Worm (Caenorhabditis elegans) whole organism, young adult: ENCODE measurements around the gene alh-7.

ENCODE experiments used
- B0035.1 ChIP-seq: sonication (generic microtip); optimal IDR thresholded peaks from 2 replicates; lab custom pipeline; 2016; ENCODE audit warnings: missing genetic modification characterization, mild to moderate bottlenecking, missing compliant biosample characterization, missing genotype, missing genetic modification reagents
- C06A6.2 ChIP-seq: fragments of 200-800 bp; sonication (Bioruptor generic); conservative IDR thresholded peaks from 2 replicates; pipeline ENCODE4 v1.3.6; 2022; ENCODE audit warnings: missing genetic modification characterization, missing compliant biosample characterization
- F10E7.11 ChIP-seq: sonication (generic microtip); optimal IDR thresholded peaks from 2 replicates; lab custom pipeline; 2017; ENCODE audit warnings: mild to moderate bottlenecking, missing genetic modification characterization, moderate library complexity, missing compliant biosample characterization
- F23B12.7 ChIP-seq: sonication (generic microtip); optimal IDR thresholded peaks from 2 replicates; lab custom pipeline; 2017; ENCODE audit warnings: missing genetic modification characterization, mild to moderate bottlenecking, missing compliant biosample characterization, antibody characterized with exemption, moderate library complexity; ENCODE audit not compliant: insufficient read depth
- F55B11.4 ChIP-seq: sonication (generic microtip); optimal IDR thresholded peaks from 2 replicates; lab custom pipeline; 2016; ENCODE audit warnings: missing compliant biosample characterization, missing genetic modification characterization, borderline replicate concordance; ENCODE audit not compliant: insufficient read depth
- F57A8.1 ChIP-seq: fragments of 200-800 bp; sonication (Bioruptor generic); optimal IDR thresholded peaks from 2 replicates; lab custom pipeline; 2018; ENCODE audit warnings: mild to moderate bottlenecking, missing genetic modification characterization, moderate library complexity, missing compliant biosample characterization
- K11D2.4 ChIP-seq: fragments of 200-800 bp; sonication (Bioruptor generic); IDR thresholded peaks from 2 replicates; pipeline ENCODE4 v1.3.6; 2022; ENCODE audit warnings: missing genetic modification reagents, missing genetic modification characterization, missing compliant biosample characterization
- Y53F4B.3 ChIP-seq: fragments of 200-800 bp; sonication (Bioruptor generic); IDR thresholded peaks from 2 replicates; pipeline ENCODE4 v1.3.6; 2022; ENCODE audit warnings: missing genetic modification reagents, missing genetic modification characterization, missing compliant biosample characterization
- Y56A3A.18 ChIP-seq: fragments of 200-800 bp; sonication (Bioruptor generic); IDR thresholded peaks from 2 replicates; pipeline ENCODE4 v1.3.6; 2022; ENCODE audit warnings: missing genetic modification reagents, missing genetic modification characterization, missing compliant biosample characterization
- Y67H2A.10 ChIP-seq: fragments of 200-800 bp; sonication (Bioruptor generic); conservative IDR thresholded peaks from 2 replicates; pipeline ENCODE4 v1.3.6; 2022; ENCODE audit warnings: missing genetic modification reagents, missing genetic modification characterization, missing compliant biosample characterization
- ZK185.1 ChIP-seq: sonication (generic microtip); optimal IDR thresholded peaks from 2 replicates; lab custom pipeline; 2016; ENCODE audit warnings: mild to moderate bottlenecking, missing genetic modification characterization, missing compliant biosample characterization; ENCODE audit not compliant: poor library complexity, severe bottlenecking
- akir-1 ChIP-seq: fragments of 200-800 bp; sonication (Bioruptor generic); optimal IDR thresholded peaks from 2 replicates; lab custom pipeline; 2018; ENCODE audit warnings: mild to moderate bottlenecking, missing genetic modification characterization, moderate library complexity, missing compliant biosample characterization
- aptf-3 ChIP-seq: fragments of 200-800 bp; sonication (Bioruptor generic); IDR thresholded peaks from 2 replicates; pipeline ENCODE4 v1.3.6; 2022; ENCODE audit warnings: missing genetic modification characterization, missing compliant biosample characterization
- atf-7 ChIP-seq: sonication (generic microtip); optimal IDR thresholded peaks from 2 replicates; lab custom pipeline; 2017; ENCODE audit warnings: mild to moderate bottlenecking, missing genetic modification characterization, missing compliant biosample characterization
- athp-1 ChIP-seq: sonication (generic microtip); optimal IDR thresholded peaks from 2 replicates; lab custom pipeline; 2017; ENCODE audit warnings: mild to moderate bottlenecking, missing genetic modification characterization, missing compliant biosample characterization
- attf-3 ChIP-seq: fragments of 200-800 bp; sonication (Bioruptor generic); conservative IDR thresholded peaks from 2 replicates; pipeline ENCODE4 v1.3.6; 2022; ENCODE audit warnings: missing genetic modification reagents, missing genetic modification characterization, missing compliant biosample characterization
- bed-2 ChIP-seq: fragments of 200-800 bp; sonication (Bioruptor generic); IDR thresholded peaks from 2 replicates; pipeline ENCODE4 v1.3.6; 2022; ENCODE audit warnings: missing genetic modification reagents, missing genetic modification characterization, missing compliant biosample characterization
- cebp-2 ChIP-seq: fragments of 200-800 bp; sonication (Bioruptor generic); IDR thresholded peaks from 2 replicates; pipeline ENCODE4 v1.3.6; 2022; ENCODE audit warnings: missing genetic modification characterization, missing compliant biosample characterization
- ceh-100 ChIP-seq: fragments of 200-800 bp; sonication (Bioruptor generic); IDR thresholded peaks from 2 replicates; pipeline ENCODE4 v1.3.6; 2022; ENCODE audit warnings: missing genetic modification reagents, missing genetic modification characterization, missing compliant biosample characterization
- ceh-58 ChIP-seq: fragments of 200-800 bp; sonication (Bioruptor generic); IDR thresholded peaks from 2 replicates; pipeline ENCODE4 v1.3.6; 2022; ENCODE audit warnings: missing genetic modification characterization, missing compliant biosample characterization
- ceh-79 ChIP-seq: sonication (generic microtip); optimal IDR thresholded peaks from 2 replicates; lab custom pipeline; 2017; ENCODE audit warnings: mild to moderate bottlenecking, missing genetic modification characterization, missing compliant biosample characterization
- ceh-91 ChIP-seq: fragments of 200-800 bp; sonication (Bioruptor generic); IDR thresholded peaks from 2 replicates; pipeline ENCODE4 v1.3.6; 2022; ENCODE audit warnings: missing genetic modification reagents, missing genetic modification characterization, missing compliant biosample characterization
- chd-7 ChIP-seq: sonication (generic microtip); optimal IDR thresholded peaks from 2 replicates; lab custom pipeline; 2016; ENCODE audit warnings: mild to moderate bottlenecking, missing genetic modification characterization, moderate library complexity, missing compliant biosample characterization
- dox-1 ChIP-seq: fragments of 200-800 bp; sonication (Bioruptor generic); IDR thresholded peaks from 2 replicates; pipeline ENCODE4 v1.3.6; 2022; ENCODE audit warnings: missing genetic modification reagents, missing genetic modification characterization, missing compliant biosample characterization
- dpff-1 ChIP-seq: sonication (generic microtip); optimal IDR thresholded peaks from 2 replicates; lab custom pipeline; 2017; ENCODE audit warnings: mild to moderate bottlenecking, missing genetic modification characterization, missing compliant biosample characterization
- efl-1 ChIP-seq: fragments of 150-350 bp; optimal IDR thresholded peaks from 2 replicates; lab custom pipeline; 2014; ENCODE audit warnings: missing biosample characterization, missing genetic modification reagents, missing genetic modification characterization
- egl-44 ChIP-seq: fragments of 200-800 bp; sonication (Bioruptor generic); IDR thresholded peaks from 2 replicates; pipeline ENCODE4 v1.3.6; 2022; ENCODE audit warnings: missing genetic modification reagents, missing genetic modification characterization, missing compliant biosample characterization
- ets-4 ChIP-seq: fragments of 200-800 bp; sonication (Bioruptor generic); optimal IDR thresholded peaks from 2 replicates; lab custom pipeline; 2018; ENCODE audit warnings: mild to moderate bottlenecking, missing genetic modification characterization, missing compliant biosample characterization
- fkh-3 ChIP-seq: sonication (generic microtip); optimal IDR thresholded peaks from 2 replicates; lab custom pipeline; 2016; ENCODE audit warnings: mild to moderate bottlenecking, missing genetic modification characterization, missing compliant biosample characterization
- lin-35 ChIP-seq, 3 experiments: fragments of 150-350 bp in 2 of 3; sonication (generic microtip) in 1 of 3; optimal IDR thresholded peaks; 2 replicates each; lab custom pipeline; 2014 to 2018; ENCODE audit warnings: missing biosample characterization in 3 of 3, missing genetic modification characterization in 3 of 3, missing genetic modification reagents in 3 of 3
- lin-40 ChIP-seq: sonication (generic microtip); optimal IDR thresholded peaks from 2 replicates; lab custom pipeline; 2016; ENCODE audit warnings: missing genetic modification characterization, mild to moderate bottlenecking, missing compliant biosample characterization, missing genotype, missing genetic modification reagents
- lir-1 ChIP-seq: fragments of 200-800 bp; sonication (Bioruptor generic); conservative IDR thresholded peaks from 2 replicates; pipeline ENCODE4 v1.3.6; 2022; ENCODE audit warnings: missing genetic modification reagents, missing genetic modification characterization, missing compliant biosample characterization
- lsy-27 ChIP-seq: sonication (generic microtip); optimal IDR thresholded peaks from 2 replicates; lab custom pipeline; 2017; ENCODE audit warnings: missing genetic modification characterization, mild to moderate bottlenecking, missing compliant biosample characterization, antibody characterized with exemption, missing genotype, borderline replicate concordance; ENCODE audit not compliant: insufficient read depth
- madf-8 ChIP-seq: fragments of 200-800 bp; sonication (Bioruptor generic); conservative IDR thresholded peaks from 2 replicates; pipeline ENCODE4 v1.3.6; 2022; ENCODE audit warnings: missing genetic modification reagents, missing genetic modification characterization, missing compliant biosample characterization
- mes-4 ChIP-seq: sonication (generic microtip); optimal IDR thresholded peaks from 2 replicates; lab custom pipeline; 2016; ENCODE audit warnings: missing genotype, missing genetic modification characterization, missing compliant biosample characterization
- mxl-1 ChIP-seq: sonication (generic microtip); optimal IDR thresholded peaks from 2 replicates; lab custom pipeline; 2016; ENCODE audit warnings: missing genetic modification characterization, missing compliant biosample characterization
- nfya-1 ChIP-seq: sonication (generic microtip); optimal IDR thresholded peaks from 2 replicates; lab custom pipeline; 2017; ENCODE audit warnings: antibody characterized with exemption, missing compliant biosample characterization, missing genetic modification characterization, borderline replicate concordance; ENCODE audit not compliant: insufficient read depth
- nfyb-1 ChIP-seq: fragments of 200-800 bp; sonication (Bioruptor generic); IDR thresholded peaks from 2 replicates; pipeline ENCODE4 v1.3.6; 2022; ENCODE audit warnings: missing genetic modification reagents, missing genetic modification characterization, missing compliant biosample characterization
- nhr-179 ChIP-seq: sonication (generic microtip); optimal IDR thresholded peaks from 2 replicates; lab custom pipeline; 2016; ENCODE audit warnings: mild to moderate bottlenecking, missing genetic modification characterization, missing compliant biosample characterization
- nhr-27 ChIP-seq: fragments of 200-800 bp; sonication (Bioruptor generic); optimal IDR thresholded peaks from 2 replicates; lab custom pipeline; 2018; ENCODE audit warnings: mild to moderate bottlenecking, missing genetic modification characterization, moderate library complexity, missing compliant biosample characterization
- nhr-80 ChIP-seq: sonication (generic microtip); optimal IDR thresholded peaks from 2 replicates; lab custom pipeline; 2016; ENCODE audit warnings: missing genetic modification characterization, missing compliant biosample characterization
- nhr-90 ChIP-seq: sonication (generic microtip); optimal IDR thresholded peaks from 2 replicates; lab custom pipeline; 2016; ENCODE audit warnings: missing genotype, mild to moderate bottlenecking, missing genetic modification characterization, missing compliant biosample characterization
- rec-8 ChIP-seq, 2 experiments: sonication (generic microtip); optimal IDR thresholded peaks; 2 replicates each; lab custom pipeline; 2016; ENCODE audit warnings: mild to moderate bottlenecking in 2 of 2, missing genetic modification characterization in 2 of 2, missing genetic modification reagents in 2 of 2, missing genotype in 2 of 2, missing biosample characterization in 1 of 2, missing compliant biosample characterization in 1 of 2, moderate library complexity in 1 of 2
- repo-1 ChIP-seq: sonication (generic microtip); optimal IDR thresholded peaks from 2 replicates; lab custom pipeline; 2017; ENCODE audit warnings: mild to moderate bottlenecking, missing genetic modification characterization, missing compliant biosample characterization
- rpc-1 ChIP-seq, 2 experiments: fragments of 150-350 bp in 1 of 2; sonication (generic microtip) in 1 of 2; optimal IDR thresholded peaks; 2 replicates each; lab custom pipeline; 2014 to 2018; ENCODE audit warnings: missing biosample characterization in 1 of 2, missing genetic modification characterization in 1 of 2, missing genetic modification reagents in 1 of 2, missing genotype in 1 of 2
- sptf-2 ChIP-seq: fragments of 200-800 bp; sonication (Bioruptor generic); optimal IDR thresholded peaks from 2 replicates; lab custom pipeline; 2018; ENCODE audit warnings: mild to moderate bottlenecking, missing genetic modification characterization, missing compliant biosample characterization
- zfh-2 ChIP-seq: fragments of 200-800 bp; sonication (Bioruptor generic); conservative IDR thresholded peaks from 2 replicates; pipeline ENCODE4 v1.3.6; 2022; ENCODE audit warnings: missing genetic modification reagents, missing genetic modification characterization, missing compliant biosample characterization
- ztf-28 ChIP-seq: fragments of 200-800 bp; sonication (Bioruptor generic); IDR thresholded peaks from 2 replicates; pipeline ENCODE4 v1.3.6; 2022; ENCODE audit warnings: missing genetic modification reagents, missing genetic modification characterization, missing compliant biosample characterization

alh-7 gene

ce11 chrII:13447668-13448067 is 43.9 kb downstream of the alh-7 start (continued):
- no peak for TF ChIP-seq Y67H2A.10 (GFP tag; lab: Robert Waterston, UW)
- no peak for TF ChIP-seq fkh-3 (tag; lab: Kevin White, UChicago)
- TF ChIP-seq ztf-28 (GFP tag; lab: Robert Waterston, UW), result no peak
- no peak for TF ChIP-seq mes-4 (tag; lab: Kevin White, UChicago)
- no peak for TF ChIP-seq dpff-1 (tag; lab: Kevin White, UChicago)
- TF ChIP-seq ceh-91 (GFP tag; lab: Robert Waterston, UW), result no peak
- TF ChIP-seq ceh-100, result 0 out of 2 replicates have a peak, but pooled peaks have one; percentile 16
- no peak for TF ChIP-seq ceh-79 (tag; lab: Kevin White, UChicago)
- no peak for TF ChIP-seq F10E7.11 (tag; lab: Kevin White, UChicago)
- TF ChIP-seq ceh-58, result no peak
- no peak for TF ChIP-seq rec-8 (tag; optimal IDR thresholded peaks at IDR 0.05; lab: Kevin White, UChicago)
- no peak for TF ChIP-seq lsy-27 (tag; lab: Kevin White, UChicago)
- no peak for TF ChIP-seq K11D2.4
- TF ChIP-seq lin-35 (GFP tag; optimal IDR thresholded peaks at IDR 0.05; lab: Kevin White, UChicago), result peak in 1 of 3 experiments; percentile 37
- TF ChIP-seq Y53F4B.3 (GFP tag; lab: Robert Waterston, UW), result no peak
- no peak for TF ChIP-seq ZK185.1 (tag; lab: Kevin White, UChicago)
- TF ChIP-seq nfyb-1 (GFP tag; lab: Robert Waterston, UW), result no peak
- TF ChIP-seq atf-7 (tag; lab: Kevin White, UChicago), result peak; percentile 52
- no peak for TF ChIP-seq bed-2 (GFP tag; lab: Robert Waterston, UW)
- TF ChIP-seq attf-3 (GFP tag; lab: Robert Waterston, UW), result no peak
- no peak for TF ChIP-seq nhr-179
- no peak for TF ChIP-seq ets-4
- peak; percentile 70 for TF ChIP-seq nhr-80 (tag; lab: Kevin White, UChicago)
- TF ChIP-seq lir-1, result 0 out of 2 replicates have a peak, but pooled peaks have one; percentile 17
- no peak for TF ChIP-seq akir-1 (GFP tag; lab: Kevin White, UChicago)
- no peak for TF ChIP-seq cebp-2 (GFP tag; lab: Robert Waterston, UW)
- TF ChIP-seq lin-40 (tag; lab: Kevin White, UChicago), result peak; percentile 69
- no peak for TF ChIP-seq B0035.1 (tag; lab: Kevin White, UChicago)
- no peak; the same call in 1 of the 2 replicates for TF ChIP-seq dox-1 (GFP tag; lab: Robert Waterston, UW)
- TF ChIP-seq sptf-2 (GFP tag; lab: Kevin White, UChicago), result no peak
- peak; percentile 67 for TF ChIP-seq F23B12.7 (tag; lab: Kevin White, UChicago)
- no peak for TF ChIP-seq chd-7
- no peak for TF ChIP-seq egl-44 (GFP tag; lab: Robert Waterston, UW)
- no peak for TF ChIP-seq F57A8.1 (GFP tag; lab: Kevin White, UChicago)
- TF ChIP-seq nhr-90 (tag; lab: Kevin White, UChicago), result no peak
- TF ChIP-seq athp-1 (tag; lab: Kevin White, UChicago), result no peak
- no peak for TF ChIP-seq mxl-1 (tag; lab: Kevin White, UChicago)
- TF ChIP-seq rpc-1 (optimal IDR thresholded peaks at IDR 0.05; lab: Kevin White, UChicago), result no peak
- no peak for TF ChIP-seq rpc-1 (tag; optimal IDR thresholded peaks at IDR 0.05; lab: Kevin White, UChicago)
- TF ChIP-seq efl-1 (GFP tag; lab: Kevin White, UChicago), result no peak
- no peak for TF ChIP-seq madf-8 (GFP tag; lab: Robert Waterston, UW)
- no peak for TF ChIP-seq nhr-27 (tag; lab: Kevin White, UChicago)
- no peak for TF ChIP-seq zfh-2 (GFP tag; lab: Robert Waterston, UW)
- no peak for TF ChIP-seq repo-1
- TF ChIP-seq C06A6.2 (GFP tag; lab: Robert Waterston, UW), result no peak
- no peak for TF ChIP-seq F55B11.4
- no peak for TF ChIP-seq aptf-3
- TF ChIP-seq nfya-1 (tag; lab: Kevin White, UChicago), result no peak
- TF ChIP-seq Y56A3A.18 (GFP tag; lab: Robert Waterston, UW), result no peak
